Fruit fly (Drosophila melanogaster): ENCODE results near the gene RNaseX25.
A peak's percentile ranks its signal among the peaks of the same experiment; 100 is the strongest.

Gene RNaseX25

dm6 chr3L:7947880-7948286 lies 22.5 kb upstream of the RNaseX25 start, which contains the start of gene exex (continued):
- TF ChIP-seq CG8924 (tag; optimal IDR thresholded peaks at IDR 0.05) = peak; percentile 4
- peak; percentile 98 for TF ChIP-seq exex (tag; optimal IDR thresholded peaks at IDR 0.05)
- no peak for TF ChIP-seq CG12391 (tag; optimal IDR thresholded peaks at IDR 0.05)
- TF ChIP-seq Med (GFP tag) = peak; percentile 73
- no peak for TF ChIP-seq danr (GFP tag; IDR thresholded peaks at IDR 0.05)
- no peak for TF ChIP-seq kah (GFP tag; optimal IDR thresholded peaks at IDR 0.05)
- no peak for TF ChIP-seq Doc2 (GFP tag; IDR thresholded peaks at IDR 0.05)
- TF ChIP-seq ssp (GFP tag; IDR thresholded peaks at IDR 0.05) = no peak
- no peak for TF ChIP-seq sens-2 (GFP tag; IDR thresholded peaks at IDR 0.05)
- peak; percentile 28 for TF ChIP-seq CG17829 (tag; optimal IDR thresholded peaks at IDR 0.05)
- peak; percentile 67 for TF ChIP-seq Adf1 (GFP tag; IDR thresholded peaks at IDR 0.05)
- peak; percentile 62 for TF ChIP-seq CG3065 (GFP tag; optimal IDR thresholded peaks at IDR 0.05)
- TF ChIP-seq CG7745 (tag; optimal IDR thresholded peaks at IDR 0.05) = no peak
- TF ChIP-seq zen2 (GFP tag; IDR thresholded peaks at IDR 0.05; ENCODE audit: partially characterized antibody) = no peak
- TF ChIP-seq Dll (GFP tag; IDR thresholded peaks at IDR 0.05; ENCODE audit: partially characterized antibody) = no peak
- no peak for TF ChIP-seq sisA (GFP tag; IDR thresholded peaks at IDR 0.05)
- TF ChIP-seq Deaf1 (tag; optimal IDR thresholded peaks at IDR 0.05) = peak; percentile 69
- TF ChIP-seq CG6683 (GFP tag; optimal IDR thresholded peaks at IDR 0.05) = no peak
- peak; percentile 46 for TF ChIP-seq bbx (GFP tag; IDR thresholded peaks at IDR 0.05; ENCODE audit: partially characterized antibody)
- TF ChIP-seq chif (GFP tag; optimal IDR thresholded peaks at IDR 0.05) = no peak
- TF ChIP-seq pnt (GFP tag; optimal IDR thresholded peaks at IDR 0.05) = no peak
- TF ChIP-seq CG10209 (GFP tag; optimal IDR thresholded peaks at IDR 0.05) = no peak
- TF ChIP-seq CG3281 (GFP tag; optimal IDR thresholded peaks at IDR 0.05) = no peak
- TF ChIP-seq schlank (tag; optimal IDR thresholded peaks at IDR 0.05) = no peak
- no peak for TF ChIP-seq jing (GFP tag; optimal IDR thresholded peaks at IDR 0.05)
- TF ChIP-seq yki (optimal IDR thresholded peaks at IDR 0.05) = peak; percentile 48
- no peak for TF ChIP-seq crp (GFP tag; optimal IDR thresholded peaks at IDR 0.05)
- TF ChIP-seq hbn (GFP tag; IDR thresholded peaks at IDR 0.05; ENCODE audit: partially characterized antibody) = no peak
- no peak for TF ChIP-seq Ets97D (GFP tag; optimal IDR thresholded peaks at IDR 0.05)
- no peak for TF ChIP-seq fru (optimal IDR thresholded peaks at IDR 0.05)
- TF ChIP-seq CG17359 (tag; optimal IDR thresholded peaks at IDR 0.05) = no peak
- TF ChIP-seq odd (GFP tag; optimal IDR thresholded peaks at IDR 0.05) = no peak
- peak; percentile 61 to 80 for TF ChIP-seq Trl (optimal IDR thresholded peaks at IDR 0.05)
- TF ChIP-seq Trl (GFP tag; optimal IDR thresholded peaks at IDR 0.05) = peak; percentile 23
- no peak for TF ChIP-seq Dip2 (GFP tag; IDR thresholded peaks at IDR 0.05)

- no peak for TF ChIP-seq Bdp1 (GFP tag; optimal IDR thresholded peaks at IDR 0.05)
- TF ChIP-seq Med (GFP tag) = peak; percentile 17
- no peak for TF ChIP-seq CG13123 (GFP tag; optimal IDR thresholded peaks at IDR 0.05)
- peak; percentile 85 for TF ChIP-seq exex (tag; optimal IDR thresholded peaks at IDR 0.05)
- no peak for TF ChIP-seq Sox100B (GFP tag; optimal IDR thresholded peaks at IDR 0.05)
- no peak for TF ChIP-seq Drgx (GFP tag; IDR thresholded peaks at IDR 0.05)
- TF ChIP-seq CG4707 (GFP tag; optimal IDR thresholded peaks at IDR 0.05) = no peak
- TF ChIP-seq CG7372 (GFP tag; IDR thresholded peaks at IDR 0.05) = peak; percentile 51; the same call in 1 of the 2 replicates
Observed at dm6 chr3L:7949778-7950177, 20.6 kb upstream of the RNaseX25 start.

- TF ChIP-seq sd (tag; optimal IDR thresholded peaks at IDR 0.05) = peak; percentile 65
- TF ChIP-seq mirr (GFP tag; optimal IDR thresholded peaks at IDR 0.05) = peak; percentile 95
- TF ChIP-seq Nf-YB (GFP tag; optimal IDR thresholded peaks at IDR 0.05) = peak; percentile 43
- peak; percentile 79 for TF ChIP-seq gro (GFP tag; optimal IDR thresholded peaks at IDR 0.05)
- TF ChIP-seq ind (GFP tag; optimal IDR thresholded peaks at IDR 0.05) = no peak
- no peak for TF ChIP-seq ATbp (GFP tag; optimal IDR thresholded peaks at IDR 0.05)
- TF ChIP-seq CG17568 (GFP tag; optimal IDR thresholded peaks at IDR 0.05) = peak; percentile 10
- TF ChIP-seq CG18599 (GFP tag; optimal IDR thresholded peaks at IDR 0.05) = peak; percentile 65
- TF ChIP-seq sug (tag; optimal IDR thresholded peaks at IDR 0.05) = peak; percentile 56
- peak; percentile 100 for TF ChIP-seq exex (tag; optimal IDR thresholded peaks at IDR 0.05)
- peak; percentile 7 for TF ChIP-seq CG13894 (tag; optimal IDR thresholded peaks at IDR 0.05)
- peak; percentile 10 for TF ChIP-seq CG10543 (GFP tag; optimal IDR thresholded peaks at IDR 0.05)
Observed at dm6 chr3L:7951841-7952240, 18.5 kb upstream of the RNaseX25 start.

All from whole organism, embryonic.